Worm (Caenorhabditis elegans): ENCODE measurements around the gene nex-3.

Gene nex-3

DNA sequence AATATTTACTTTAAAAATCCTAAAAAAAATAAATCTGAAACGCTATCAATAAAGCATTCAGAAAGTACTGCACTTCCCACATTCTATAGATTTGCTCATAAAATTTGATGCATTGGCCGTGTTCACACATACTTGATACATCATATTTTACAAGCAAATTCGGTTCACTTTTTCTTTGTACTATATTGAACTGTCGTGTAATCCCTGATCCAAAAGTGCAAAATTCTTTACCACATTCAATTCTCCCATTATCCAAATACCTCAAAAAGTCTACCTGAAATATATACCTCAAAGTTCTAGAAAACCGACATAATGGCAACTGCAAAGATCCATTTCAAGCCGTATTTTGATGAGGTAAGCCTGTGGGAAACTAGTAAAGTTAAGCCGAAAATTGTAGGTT, at the start of gene nex-3:
nex-3 (plus strand) TSS at position 301 of the 400 bp plus-strand sequence.
- TF ChIP-seq nhr-237 (tag; optimal IDR thresholded peaks at IDR 0.05) = no peak
- TF ChIP-seq aly-2 (tag; optimal IDR thresholded peaks at IDR 0.05) = no peak
- TF ChIP-seq pha-4 (tag; optimal IDR thresholded peaks at IDR 0.05) = no peak
- no peak for TF ChIP-seq lin-15B (tag; optimal IDR thresholded peaks at IDR 0.05)
- TF ChIP-seq fkh-2 (tag; optimal IDR thresholded peaks at IDR 0.05) = no peak
- TF ChIP-seq nhr-76 (tag; optimal IDR thresholded peaks at IDR 0.05) = no peak
- TF ChIP-seq daf-12 (tag; optimal IDR thresholded peaks at IDR 0.05) = no peak
- TF ChIP-seq nhr-23 (tag; optimal IDR thresholded peaks at IDR 0.05) = no peak
- no peak for TF ChIP-seq nhr-77 (tag; optimal IDR thresholded peaks at IDR 0.05)
- TF ChIP-seq nhr-43 (tag; optimal IDR thresholded peaks at IDR 0.05; ENCODE audit: poor library complexity, severe bottlenecking) = no peak
- TF ChIP-seq ZK546.5 (tag; optimal IDR thresholded peaks at IDR 0.05) = no peak
- TF ChIP-seq ztf-4 (tag; optimal IDR thresholded peaks at IDR 0.05) = no peak
- no peak for TF ChIP-seq hmg-11 (tag; optimal IDR thresholded peaks at IDR 0.05)
- no peak for TF ChIP-seq snpc-4 (tag; optimal IDR thresholded peaks at IDR 0.05)
- TF ChIP-seq elt-1 (tag; optimal IDR thresholded peaks at IDR 0.05) = no peak
- no peak for TF ChIP-seq egl-27 (tag; optimal IDR thresholded peaks at IDR 0.05)
- no peak for TF ChIP-seq unc-62 (GFP tag; optimal IDR thresholded peaks at IDR 0.05)
- TF ChIP-seq jun-1 (tag; optimal IDR thresholded peaks at IDR 0.05) = no peak
- TF ChIP-seq skn-1 (tag; optimal IDR thresholded peaks at IDR 0.05) = no peak
- TF ChIP-seq lin-39 (tag; optimal IDR thresholded peaks at IDR 0.05) = no peak

DNA sequence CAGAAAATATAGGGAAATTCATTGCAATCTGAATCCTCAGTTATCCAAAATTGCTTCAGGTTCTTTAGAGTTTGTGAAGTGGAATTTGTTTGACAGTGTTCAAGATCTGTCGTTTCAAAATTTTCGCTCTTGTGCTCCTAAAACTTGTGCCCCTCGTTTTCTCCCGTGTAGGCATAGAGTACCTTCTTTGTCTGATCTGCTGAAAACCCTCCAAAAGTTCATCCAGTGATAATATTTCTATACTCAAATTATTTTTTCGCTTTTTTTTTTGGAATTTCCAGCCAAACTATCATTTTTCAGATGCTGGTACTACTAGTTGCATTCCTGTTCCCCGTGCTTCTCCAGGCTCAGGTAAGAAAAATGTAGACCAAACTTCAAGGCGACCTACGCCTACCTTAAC, 47.4 kb upstream of the nex-3 start, which contains the start of gene R07E5.4:
R07E5.4 (plus strand) TSS at position 301 of the 400 bp plus-strand sequence.
- TF ChIP-seq nhr-43 (tag; optimal IDR thresholded peaks at IDR 0.05; ENCODE audit: poor library complexity, severe bottlenecking) (no peak), nhr-25 (tag; optimal IDR thresholded peaks at IDR 0.05) (no peak), fkh-10 (GFP tag; optimal IDR thresholded peaks at IDR 0.05) (no peak), ztf-11 (tag; optimal IDR thresholded peaks at IDR 0.05) (no peak), elt-1 (tag; optimal IDR thresholded peaks at IDR 0.05) (no peak), nhr-12 (tag; optimal IDR thresholded peaks at IDR 0.05) (no peak), ceh-9 (tag; optimal IDR thresholded peaks at IDR 0.05) (no peak), lin-15B (tag; optimal IDR thresholded peaks at IDR 0.05) (no peak), pqm-1 (tag; optimal IDR thresholded peaks at IDR 0.05) (no peak), zag-1 (tag; optimal IDR thresholded peaks at IDR 0.05) (no peak), ceh-16 (tag; optimal IDR thresholded peaks at IDR 0.05) (no peak), nhr-77 (tag; optimal IDR thresholded peaks at IDR 0.05) (no peak), aly-2 (tag; optimal IDR thresholded peaks at IDR 0.05) (no peak), ztf-4 (tag; optimal IDR thresholded peaks at IDR 0.05) (no peak), elt-3 (tag; optimal IDR thresholded peaks at IDR 0.05) (no peak), jun-1 (tag; optimal IDR thresholded peaks at IDR 0.05) (no peak), egl-27 (tag; optimal IDR thresholded peaks at IDR 0.05) (no peak), fos-1 (tag; optimal IDR thresholded peaks at IDR 0.05) (no peak)

DNA sequence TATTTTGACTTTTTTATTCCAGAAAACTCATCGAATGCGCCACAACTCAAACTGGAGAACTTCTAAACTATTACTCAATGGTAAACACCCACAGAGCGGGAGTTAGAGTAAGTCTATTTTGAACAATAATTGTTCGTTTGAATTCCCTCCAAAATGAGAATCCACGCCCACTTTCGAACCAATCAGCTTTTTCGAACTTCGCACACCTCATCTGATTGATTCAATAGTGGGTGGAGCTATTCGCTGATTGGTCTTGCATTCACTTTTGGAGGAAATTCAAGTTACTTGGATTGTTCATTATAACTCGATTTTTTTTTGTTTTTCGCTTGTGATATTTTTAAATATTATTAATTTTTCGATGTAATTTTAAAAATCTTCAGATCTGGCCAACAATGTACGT, 46.0 kb upstream of the nex-3 start:
- no peak for TF ChIP-seq fkh-2 (tag; optimal IDR thresholded peaks at IDR 0.05)
- no peak for TF ChIP-seq ceh-16 (tag; optimal IDR thresholded peaks at IDR 0.05)
- no peak for TF ChIP-seq ceh-28 (tag; optimal IDR thresholded peaks at IDR 0.05)
- peak; percentile 96 for TF ChIP-seq nfya-1 (tag; optimal IDR thresholded peaks at IDR 0.05; ENCODE audit: insufficient read depth)
- TF ChIP-seq ceh-9 (tag; optimal IDR thresholded peaks at IDR 0.05) = no peak
- TF ChIP-seq elt-2 (tag; optimal IDR thresholded peaks at IDR 0.05) = no peak
- TF ChIP-seq egl-5 (tag; optimal IDR thresholded peaks at IDR 0.05) = no peak
- TF ChIP-seq mdl-1 (tag; optimal IDR thresholded peaks at IDR 0.05) = no peak

DNA sequence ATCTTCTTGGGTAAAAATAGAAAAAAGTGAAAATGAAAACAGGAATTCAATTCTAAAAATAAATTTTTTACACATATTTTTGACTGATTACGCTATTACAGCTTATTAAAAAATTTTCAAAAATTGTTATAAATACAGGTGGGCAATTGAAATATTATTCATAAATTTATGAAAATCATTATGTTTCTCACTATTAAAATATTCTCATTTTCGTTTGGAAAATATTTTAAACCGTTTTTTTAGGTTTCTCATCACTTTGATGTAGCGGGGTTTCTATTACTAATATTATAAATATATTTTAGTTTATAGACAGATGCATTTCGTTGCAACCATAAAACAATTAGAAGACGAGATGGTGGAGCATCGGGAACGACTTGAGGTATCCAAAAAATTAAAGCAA, 44.8 kb upstream of the nex-3 start, which contains the start of gene R07E5.5:
R07E5.5 (plus strand) TSS at position 301 of the 400 bp plus-strand sequence.
- no peak for TF ChIP-seq egl-5 (tag; optimal IDR thresholded peaks at IDR 0.05)
- no peak for TF ChIP-seq nhr-25 (tag; optimal IDR thresholded peaks at IDR 0.05)
- TF ChIP-seq ztf-11 (tag; optimal IDR thresholded peaks at IDR 0.05) = no peak
- TF ChIP-seq lin-39 (tag; optimal IDR thresholded peaks at IDR 0.05) = no peak
- no peak for TF ChIP-seq sea-2 (GFP tag; optimal IDR thresholded peaks at IDR 0.05)
- no peak for TF ChIP-seq nhr-43 (tag; optimal IDR thresholded peaks at IDR 0.05; ENCODE audit: poor library complexity, severe bottlenecking)
- TF ChIP-seq R02D3.7 (tag; optimal IDR thresholded peaks at IDR 0.05) = no peak
- no peak for TF ChIP-seq nhr-12 (tag; optimal IDR thresholded peaks at IDR 0.05)
- no peak for TF ChIP-seq nhr-23 (tag; optimal IDR thresholded peaks at IDR 0.05)
- TF ChIP-seq hmg-11 (tag; optimal IDR thresholded peaks at IDR 0.05) = no peak
- no peak for TF ChIP-seq eor-1 (tag; optimal IDR thresholded peaks at IDR 0.05)
- no peak for TF ChIP-seq tbx-2 (tag; optimal IDR thresholded peaks at IDR 0.05)
- no peak for TF ChIP-seq nhr-237 (tag; optimal IDR thresholded peaks at IDR 0.05)
- TF ChIP-seq aly-2 (tag; optimal IDR thresholded peaks at IDR 0.05) = no peak
- no peak for TF ChIP-seq fos-1 (tag; optimal IDR thresholded peaks at IDR 0.05)
- TF ChIP-seq snpc-4 (tag; optimal IDR thresholded peaks at IDR 0.05) = no peak
